Worm (Caenorhabditis elegans): ENCODE data around the gene col-140.

DNA sequence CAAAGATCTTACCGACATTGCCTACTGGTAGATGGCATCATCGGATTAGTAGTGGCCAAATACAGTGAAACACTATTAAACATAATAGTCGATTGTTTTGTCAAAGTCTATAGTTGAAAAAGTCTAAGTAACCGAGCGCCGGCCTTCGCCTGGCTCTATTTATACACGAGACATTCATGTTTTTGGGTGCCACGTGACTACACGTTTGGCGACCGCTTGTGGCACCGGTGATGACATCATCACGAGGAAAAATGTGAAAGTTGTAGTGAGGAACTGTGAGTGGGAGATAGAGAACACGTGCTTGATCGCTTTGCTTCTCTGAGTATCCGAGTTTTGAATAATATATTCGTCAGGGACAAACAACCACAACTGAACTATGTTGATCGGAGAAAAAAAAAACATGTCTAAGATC is 7.7 kb upstream of the col-140 start:
- TF ChIP-seq rnt-1 (tag; optimal IDR thresholded peaks at IDR 0.05): no peak
- TF ChIP-seq pha-4 (tag; optimal IDR thresholded peaks at IDR 0.05): no peak
- no peak for TF ChIP-seq unc-86 (tag; optimal IDR thresholded peaks at IDR 0.05)
- TF ChIP-seq nfya-1 (tag; optimal IDR thresholded peaks at IDR 0.05): no peak

All from whole organism, late embryonic.